Worm (Caenorhabditis elegans): ENCODE data around the gene Y9C9A.16.
"Not testable (repeated sequence)": the region's sequence is repeated elsewhere in the genome, so short reads cannot be mapped to it uniquely, and the experiment has no call there.

Gene Y9C9A.16

DNA sequence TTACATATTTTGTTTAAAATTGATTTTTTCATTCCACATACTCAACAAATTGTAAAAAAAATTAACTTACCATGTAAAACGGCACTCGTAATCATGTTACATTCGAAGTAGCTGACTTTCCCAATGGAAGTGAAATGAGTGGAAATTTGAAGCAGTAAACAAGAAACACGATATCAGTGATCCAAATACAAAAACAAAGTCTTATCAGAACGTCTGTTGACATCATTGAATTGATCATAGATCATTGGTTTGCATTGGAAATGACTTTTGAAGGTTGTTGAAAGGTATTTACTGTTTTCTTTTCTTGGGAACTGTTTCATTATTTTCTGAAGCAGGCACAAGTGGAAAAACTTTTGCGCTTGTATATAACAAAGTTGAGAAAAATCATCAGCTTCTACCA is at the start of gene Y9C9A.16:
Gene Y9C9A.16, minus strand, starts transcription at position 131 of the 400 bp plus-strand sequence.
- TF ChIP-seq hmg-4 (GFP tag; optimal IDR thresholded peaks at IDR 0.05) (no peak), hmbx-1 (tag; optimal IDR thresholded peaks at IDR 0.05) (no peak), hnd-1 (tag; optimal IDR thresholded peaks at IDR 0.05) (no peak), B0310.2 (tag; optimal IDR thresholded peaks at IDR 0.05) (no peak), pes-1 (GFP tag; IDR thresholded peaks at IDR 0.05) (no peak), ceh-36 (tag; optimal IDR thresholded peaks at IDR 0.05) (no peak)

- TF ChIP-seq sea-1 (GFP tag; conservative IDR thresholded peaks at IDR 0.05) (no peak), hmg-4 (GFP tag; optimal IDR thresholded peaks at IDR 0.05) (no peak), tbx-11 (GFP tag; IDR thresholded peaks at IDR 0.05) (no peak)
These were observed 49.7 kb upstream of the Y9C9A.16 start, which contains the start of gene C09B9.85 for ce11 chrIV:5025646-5026045. TSS of gene C09B9.85 (minus strand) at chrIV:5025746.

DNA sequence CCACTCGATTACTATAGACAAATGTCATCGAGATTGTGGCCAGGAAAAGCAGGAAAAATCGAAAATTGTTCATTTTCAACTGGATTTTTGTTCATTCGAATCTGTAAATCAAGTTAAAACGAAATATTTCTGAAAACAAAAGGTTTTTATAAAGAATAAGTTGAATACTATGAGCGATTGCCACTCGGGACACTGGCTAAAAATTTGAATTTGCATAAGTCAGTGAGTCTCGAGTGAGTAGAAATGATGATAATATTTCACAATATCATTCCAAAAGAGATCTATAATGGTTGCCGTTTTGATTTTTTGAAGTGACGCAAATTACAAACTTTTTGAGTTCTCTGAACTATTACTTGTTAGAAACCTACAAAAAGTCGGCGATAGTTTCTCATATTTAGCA is 44.6 kb upstream of the Y9C9A.16 start, which contains the start of gene T28H11.8:
Gene T28H11.8, minus strand, starts transcription at position 101 of the 400 bp plus-strand sequence.
- TF ChIP-seq F13C5.2 (tag; optimal IDR thresholded peaks at IDR 0.05): no peak
- no peak for TF ChIP-seq ceh-13 (GFP tag; optimal IDR thresholded peaks at IDR 0.05)
- TF ChIP-seq B0310.2 (tag; optimal IDR thresholded peaks at IDR 0.05): no peak
- no peak for TF ChIP-seq pes-1 (GFP tag; IDR thresholded peaks at IDR 0.05)
- TF ChIP-seq flt-1 (GFP tag; IDR thresholded peaks at IDR 0.05): no peak
- TF ChIP-seq hnd-1 (tag; optimal IDR thresholded peaks at IDR 0.05): no peak
- no peak for TF ChIP-seq tra-4 (tag; optimal IDR thresholded peaks at IDR 0.05)
- no peak for TF ChIP-seq tbx-11 (GFP tag; IDR thresholded peaks at IDR 0.05)

DNA sequence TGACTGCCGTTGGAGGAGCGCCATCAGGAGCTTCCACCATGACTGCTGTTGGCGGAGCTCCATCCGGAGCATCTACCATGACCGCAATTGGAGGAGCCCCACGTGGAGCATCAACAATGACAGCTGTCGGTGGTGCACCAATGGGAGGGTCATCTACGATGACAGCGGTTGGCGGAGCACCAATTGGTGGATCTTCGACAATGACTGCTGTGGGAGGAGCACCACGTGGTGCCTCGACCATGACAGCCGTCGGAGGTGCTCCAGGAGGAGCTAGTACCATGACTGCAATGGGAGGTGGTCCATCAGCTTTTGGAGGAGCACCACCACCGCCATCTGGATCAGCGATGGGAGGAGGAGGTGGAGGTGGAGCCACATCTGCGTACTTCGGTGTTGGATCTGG is 41.1 kb upstream of the Y9C9A.16 start, which contains the start of gene T28H11.7:
Gene T28H11.7, minus strand, starts transcription at position 101 of the 400 bp plus-strand sequence.
- not testable (repeated sequence) for TF ChIP-seq hmg-4 (GFP tag; optimal IDR thresholded peaks at IDR 0.05); ceh-13 (GFP tag; optimal IDR thresholded peaks at IDR 0.05); tbx-11 (GFP tag; IDR thresholded peaks at IDR 0.05)

ce11 chrIV:5016461-5016860 is 40.5 kb upstream of the Y9C9A.16 start, which contains the start of gene ssq-4:
TSS of gene ssq-4 (plus strand) at chrIV:5016479.
- not testable (repeated sequence) for TF ChIP-seq flt-1 (GFP tag; IDR thresholded peaks at IDR 0.05); aly-1 (tag; optimal IDR thresholded peaks at IDR 0.05); sea-1 (GFP tag; conservative IDR thresholded peaks at IDR 0.05)

- no peak for TF ChIP-seq flt-1 (GFP tag; IDR thresholded peaks at IDR 0.05)
- no peak for TF ChIP-seq sea-1 (GFP tag; conservative IDR thresholded peaks at IDR 0.05)
- TF ChIP-seq ets-7 (tag; optimal IDR thresholded peaks at IDR 0.05): no peak
- TF ChIP-seq hmbx-1 (tag; optimal IDR thresholded peaks at IDR 0.05): no peak
- TF ChIP-seq hmg-4 (GFP tag; optimal IDR thresholded peaks at IDR 0.05): no peak
- TF ChIP-seq aly-1 (tag; optimal IDR thresholded peaks at IDR 0.05): no peak
- no peak for TF ChIP-seq hnd-1 (tag; optimal IDR thresholded peaks at IDR 0.05)
- TF ChIP-seq tbx-11 (GFP tag; IDR thresholded peaks at IDR 0.05): no peak
- TF ChIP-seq B0310.2 (tag; optimal IDR thresholded peaks at IDR 0.05): no peak
- no peak for TF ChIP-seq ceh-36 (tag; optimal IDR thresholded peaks at IDR 0.05)
- TF ChIP-seq ama-1 (optimal IDR thresholded peaks at IDR 0.05): no peak
These were observed 36.3 kb upstream of the Y9C9A.16 start, which contains the start of gene srm-1 for ce11 chrIV:5012241-5012640. TSS of gene srm-1 (plus strand) at chrIV:5012541.

DNA sequence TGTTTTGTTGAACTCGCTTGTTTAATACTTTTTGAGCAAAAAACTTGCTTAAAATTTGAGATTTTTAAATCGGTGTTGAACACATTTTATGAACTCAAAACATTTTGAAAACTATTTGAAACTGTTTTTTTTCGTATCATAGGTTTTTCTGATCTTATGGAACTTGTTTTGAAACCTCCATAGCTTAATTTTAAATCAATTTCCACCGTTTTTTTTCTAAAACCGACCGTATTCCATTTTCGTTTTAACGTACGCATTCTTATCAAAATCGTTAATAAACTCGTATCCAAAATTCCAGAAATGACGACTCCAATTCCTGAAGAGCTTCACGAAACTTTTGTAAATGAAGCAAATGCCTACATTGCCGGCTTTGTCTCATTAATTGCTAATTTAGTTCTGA is 32.5 kb upstream of the Y9C9A.16 start, which contains the start of gene srm-2:
Gene srm-2, plus strand, starts transcription at position 301 of the 400 bp plus-strand sequence.
- TF ChIP-seq aly-1 (tag; optimal IDR thresholded peaks at IDR 0.05) (no peak), tbx-11 (GFP tag; IDR thresholded peaks at IDR 0.05) (no peak), F13C5.2 (tag; optimal IDR thresholded peaks at IDR 0.05) (no peak), hnd-1 (tag; optimal IDR thresholded peaks at IDR 0.05) (no peak), tbx-37 (GFP tag; conservative IDR thresholded peaks at IDR 0.05) (no peak), hmg-4 (GFP tag; optimal IDR thresholded peaks at IDR 0.05) (no peak), ama-1 (optimal IDR thresholded peaks at IDR 0.05) (no peak), sea-1 (GFP tag; conservative IDR thresholded peaks at IDR 0.05) (no peak), ceh-13 (GFP tag; optimal IDR thresholded peaks at IDR 0.05) (no peak), scrt-1 (GFP tag; IDR thresholded peaks at IDR 0.05) (no peak), hmbx-1 (tag; optimal IDR thresholded peaks at IDR 0.05) (no peak), flt-1 (GFP tag; IDR thresholded peaks at IDR 0.05) (no peak), B0310.2 (tag; optimal IDR thresholded peaks at IDR 0.05) (no peak), ets-7 (tag; optimal IDR thresholded peaks at IDR 0.05) (no peak), pes-1 (GFP tag; IDR thresholded peaks at IDR 0.05) (no peak)

ce11 chrIV:5005154-5005553 is 29.2 kb upstream of the Y9C9A.16 start:
- TF ChIP-seq aly-1 (tag; optimal IDR thresholded peaks at IDR 0.05) (no peak), tra-4 (tag; optimal IDR thresholded peaks at IDR 0.05) (no peak), pes-1 (GFP tag; IDR thresholded peaks at IDR 0.05) (no peak)

DNA sequence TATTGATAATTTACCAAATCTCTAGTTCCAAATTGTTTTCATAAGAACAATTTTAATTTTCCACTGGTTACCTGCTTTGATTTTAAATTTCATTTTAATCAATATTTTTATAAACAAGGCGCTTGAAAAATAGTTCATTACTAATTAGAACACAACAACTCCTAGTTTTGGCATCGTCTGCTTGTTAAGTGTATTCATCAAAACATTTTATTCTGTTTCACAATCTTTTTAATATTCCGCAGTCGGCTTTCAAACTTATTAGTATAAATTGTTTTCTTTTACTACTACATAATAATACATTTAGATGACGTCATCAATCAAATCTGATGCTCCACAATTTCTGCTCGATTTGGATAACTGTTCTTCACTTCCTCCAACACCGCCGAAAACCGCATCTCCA is 26.5 kb upstream of the Y9C9A.16 start, which contains the start of gene pes-1:
Gene pes-1, plus strand, starts transcription at position 301 of the 400 bp plus-strand sequence.
- TF ChIP-seq scrt-1 (GFP tag; IDR thresholded peaks at IDR 0.05) (no peak), ama-1 (optimal IDR thresholded peaks at IDR 0.05) (no peak), aly-1 (tag; optimal IDR thresholded peaks at IDR 0.05) (no peak), tbx-37 (GFP tag; conservative IDR thresholded peaks at IDR 0.05) (no peak), hmg-4 (GFP tag; optimal IDR thresholded peaks at IDR 0.05) (no peak)
